Worm (Caenorhabditis elegans) whole organism, late embryonic: Measurements from ENCODE around the gene Y60A9.3.

ENCODE experiments used
- K09A11.1 ChIP-seq: sonication (generic microtip); optimal IDR thresholded peaks from 2 replicates; lab custom pipeline; 2017; ENCODE audit warnings: antibody characterized with exemption, mild to moderate bottlenecking, missing genetic modification characterization, missing compliant biosample characterization; ENCODE audit not compliant: insufficient read depth
- T23F11.4 ChIP-seq: fragments of 200-800 bp; sonication (Bioruptor generic); optimal IDR thresholded peaks from 2 replicates; lab custom pipeline; 2018; ENCODE audit warnings: mild to moderate bottlenecking, missing genetic modification characterization, missing compliant biosample characterization
- Y22D7AL.16 ChIP-seq: sonication (generic microtip); optimal IDR thresholded peaks from 2 replicates; lab custom pipeline; 2016; ENCODE audit warnings: missing genetic modification characterization, missing compliant biosample characterization
- ahr-1 ChIP-seq: sonication (generic microtip); optimal IDR thresholded peaks from 2 replicates; lab custom pipeline; 2016; ENCODE audit warnings: missing genetic modification characterization, missing compliant biosample characterization
- ama-1 ChIP-seq: fragments of 150-350 bp; optimal IDR thresholded peaks from 2 replicates; lab custom pipeline; 2014
- ceh-22 ChIP-seq: sonication (generic microtip); optimal IDR thresholded peaks from 2 replicates; lab custom pipeline; 2017; ENCODE audit warnings: missing biosample characterization, missing genetic modification characterization
- ceh-31 ChIP-seq: sonication (generic microtip); optimal IDR thresholded peaks from 2 replicates; lab custom pipeline; 2016; ENCODE audit warnings: missing genetic modification characterization, missing compliant biosample characterization
- ceh-45 ChIP-seq: fragments of 200-800 bp; sonication (Bioruptor generic); IDR thresholded peaks from 2 replicates; pipeline ENCODE4 v1.3.6; 2022; ENCODE audit warnings: missing genetic modification reagents, missing genetic modification characterization, missing compliant biosample characterization
- ceh-48 ChIP-seq: sonication (generic microtip); optimal IDR thresholded peaks from 2 replicates; lab custom pipeline; 2016; ENCODE audit warnings: missing genetic modification characterization, inconsistent platforms, missing compliant biosample characterization
- ceh-9 ChIP-seq: sonication (generic microtip); optimal IDR thresholded peaks from 2 replicates; lab custom pipeline; 2016; ENCODE audit warnings: mild to moderate bottlenecking, missing genetic modification characterization, inconsistent platforms, missing compliant biosample characterization
- elt-4 ChIP-seq: sonication (generic microtip); optimal IDR thresholded peaks from 2 replicates; lab custom pipeline; 2016; ENCODE audit warnings: missing genetic modification characterization, missing compliant biosample characterization
- fax-1 ChIP-seq: sonication (generic microtip); optimal IDR thresholded peaks from 2 replicates; lab custom pipeline; 2016; ENCODE audit warnings: missing genotype, missing genetic modification characterization, missing compliant biosample characterization
- fkh-6 ChIP-seq: sonication (generic microtip); optimal IDR thresholded peaks from 2 replicates; lab custom pipeline; 2016; ENCODE audit warnings: missing genetic modification characterization, missing compliant biosample characterization
- gmeb-2 ChIP-seq: sonication (generic microtip); optimal IDR thresholded peaks from 2 replicates; lab custom pipeline; 2016; ENCODE audit warnings: missing genetic modification characterization, inconsistent platforms, missing compliant biosample characterization
- hlh-13 ChIP-seq: fragments of 200-800 bp; sonication (Bioruptor generic); optimal IDR thresholded peaks from 2 replicates; lab custom pipeline; 2018; ENCODE audit warnings: mild to moderate bottlenecking, missing genetic modification characterization, missing compliant biosample characterization
- hlh-30 ChIP-seq: sonication (generic microtip); optimal IDR thresholded peaks from 2 replicates; lab custom pipeline; 2017; ENCODE audit warnings: antibody characterized with exemption, missing genetic modification characterization, missing compliant biosample characterization; ENCODE audit not compliant: insufficient read depth
- hlh-6 ChIP-seq: sonication (generic microtip); optimal IDR thresholded peaks from 2 replicates; lab custom pipeline; 2016; ENCODE audit warnings: missing genotype, missing genetic modification characterization, missing compliant biosample characterization
- lin-11 ChIP-seq: fragments of 200-800 bp; sonication (Bioruptor generic); optimal IDR thresholded peaks from 2 replicates; lab custom pipeline; 2018; ENCODE audit warnings: mild to moderate bottlenecking, missing genetic modification characterization, missing compliant biosample characterization
- nhr-11 ChIP-seq: fragments of 150-350 bp; optimal IDR thresholded peaks from 2 replicates; lab custom pipeline; 2014; ENCODE audit warnings: missing biosample characterization, missing genetic modification characterization
- npax-4 ChIP-seq: sonication (generic microtip); optimal IDR thresholded peaks from 2 replicates; lab custom pipeline; 2016; ENCODE audit warnings: missing genetic modification characterization, missing compliant biosample characterization
- odd-2 ChIP-seq: sonication (generic microtip); optimal IDR thresholded peaks from 2 replicates; lab custom pipeline; 2017; ENCODE audit warnings: antibody characterized with exemption, mild to moderate bottlenecking, missing genetic modification characterization, missing compliant biosample characterization
- pag-3 ChIP-seq: sonication (generic microtip); optimal IDR thresholded peaks from 2 replicates; lab custom pipeline; 2016; ENCODE audit warnings: missing compliant biosample characterization, missing genetic modification characterization, borderline replicate concordance
- pat-9 ChIP-seq: fragments of 200-800 bp; sonication (Bioruptor generic); optimal IDR thresholded peaks from 2 replicates; lab custom pipeline; 2018; ENCODE audit warnings: mild to moderate bottlenecking, missing genetic modification characterization, moderate library complexity, missing compliant biosample characterization
- pha-2 ChIP-seq: sonication (generic microtip); optimal IDR thresholded peaks from 2 replicates; lab custom pipeline; 2017; ENCODE audit warnings: mild to moderate bottlenecking, missing genetic modification characterization, missing compliant biosample characterization
- pha-4 ChIP-seq: fragments of 150-350 bp; optimal IDR thresholded peaks from 2 replicates; lab custom pipeline; 2018; ENCODE audit warnings: missing biosample characterization, missing genetic modification reagents, missing genetic modification characterization
- pros-1 ChIP-seq: fragments of 150-350 bp; optimal IDR thresholded peaks from 2 replicates; lab custom pipeline; 2014; ENCODE audit warnings: missing biosample characterization, missing genetic modification reagents, missing genetic modification characterization
- ref-2 ChIP-seq: sonication (generic microtip); optimal IDR thresholded peaks from 2 replicates; lab custom pipeline; 2016; ENCODE audit warnings: missing genetic modification characterization, missing compliant biosample characterization
- rnt-1 ChIP-seq: sonication (generic microtip); optimal IDR thresholded peaks from 2 replicates; lab custom pipeline; 2016; ENCODE audit warnings: missing genetic modification characterization, missing compliant biosample characterization
- sdc-2 ChIP-seq: sonication (generic microtip); optimal IDR thresholded peaks from 2 replicates; lab custom pipeline; 2016; ENCODE audit warnings: missing genotype, missing genetic modification characterization, missing compliant biosample characterization
- sox-2 ChIP-seq: fragments of 200-800 bp; sonication (Bioruptor generic); IDR thresholded peaks from 2 replicates; pipeline ENCODE4 v1.3.6; 2022; ENCODE audit warnings: missing genetic modification reagents, missing genetic modification characterization, missing compliant biosample characterization
- syd-9 ChIP-seq: sonication (generic microtip); optimal IDR thresholded peaks from 2 replicates; lab custom pipeline; 2016; ENCODE audit warnings: mild to moderate bottlenecking, missing genetic modification characterization, moderate library complexity, missing compliant biosample characterization
- unc-42 ChIP-seq: sonication (generic microtip); optimal IDR thresholded peaks from 2 replicates; lab custom pipeline; 2016; ENCODE audit warnings: missing genotype, missing genetic modification characterization, missing compliant biosample characterization
- unc-55 ChIP-seq: sonication (generic microtip); optimal IDR thresholded peaks from 2 replicates; lab custom pipeline; 2017; ENCODE audit warnings: missing biosample characterization, missing genetic modification reagents, missing genetic modification characterization
- unc-86 ChIP-seq: sonication (generic microtip); optimal IDR thresholded peaks from 2 replicates; lab custom pipeline; 2016; ENCODE audit warnings: missing genetic modification characterization, missing compliant biosample characterization

Y60A9.3 gene

ce11 chrX:14355034-14355433 is 28.0 kb upstream of the Y60A9.3 start:
- no peak for TF ChIP-seq unc-55
- TF ChIP-seq ceh-45 (GFP tag; lab: Robert Waterston, UW), result no peak
- TF ChIP-seq fax-1 (tag; lab: Kevin White, UChicago), result no peak
- TF ChIP-seq fkh-6 (tag; lab: Kevin White, UChicago), result no peak
- no peak for TF ChIP-seq hlh-30 (tag; lab: Kevin White, UChicago)
- no peak for TF ChIP-seq ceh-48
- TF ChIP-seq npax-4 (tag; lab: Kevin White, UChicago), result no peak
- no peak for TF ChIP-seq sox-2 (GFP tag; lab: Robert Waterston, UW)
- no peak for TF ChIP-seq T23F11.4 (GFP tag; lab: Kevin White, UChicago)
- no peak for TF ChIP-seq ceh-9 (tag; lab: Kevin White, UChicago)
- TF ChIP-seq syd-9 (tag; lab: Kevin White, UChicago), result no peak
- TF ChIP-seq ahr-1 (tag; lab: Kevin White, UChicago), result no peak

ce11 chrX:14356683-14357287 is 26.3 kb upstream of the Y60A9.3 start:
- TF ChIP-seq unc-42 (tag; lab: Kevin White, UChicago), result peak; percentile 100
- TF ChIP-seq ref-2 (tag; lab: Kevin White, UChicago), result no peak
- TF ChIP-seq pros-1, result no peak
- TF ChIP-seq, all 69 proteins: peak for 1

ce11 chrX:14359571-14359970 is 23.5 kb upstream of the Y60A9.3 start:
- no peak for TF ChIP-seq hlh-13 (GFP tag; lab: Kevin White, UChicago)
- TF ChIP-seq pha-2 (tag; lab: Kevin White, UChicago), result no peak
- TF ChIP-seq odd-2 (tag; lab: Kevin White, UChicago), result no peak
- TF ChIP-seq hlh-6, result no peak
- TF ChIP-seq ahr-1 (tag; lab: Kevin White, UChicago), result no peak
- TF ChIP-seq ceh-31, result no peak
- TF ChIP-seq pag-3 (tag; lab: Kevin White, UChicago), result no peak
- no peak for TF ChIP-seq T23F11.4 (GFP tag; lab: Kevin White, UChicago)
- no peak for TF ChIP-seq ama-1

DNA sequence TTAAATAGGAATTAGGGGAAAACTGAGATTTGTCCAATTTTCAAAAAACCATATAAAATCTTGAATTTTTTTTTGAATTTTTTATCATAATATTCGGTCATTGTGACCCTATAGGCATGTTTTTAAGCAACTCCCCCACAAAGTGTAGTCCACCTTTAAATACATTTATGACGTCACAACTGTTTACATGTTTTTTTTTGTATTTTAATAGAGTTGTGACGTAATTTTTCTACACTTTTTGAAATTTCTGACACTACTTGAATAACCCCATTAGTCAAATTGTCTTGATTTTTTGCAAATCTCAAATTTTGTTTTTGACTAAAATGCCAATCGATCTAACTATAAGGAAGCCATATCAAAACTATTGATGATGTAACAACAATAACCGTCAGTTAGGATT is 17.0 kb upstream of the Y60A9.3 start:
- TF ChIP-seq pros-1 (no peak), lin-11 (tag; lab: Kevin White, UChicago) (no peak), unc-86 (tag; lab: Kevin White, UChicago) (no peak), pat-9 (tag; lab: Kevin White, UChicago) (no peak), gmeb-2 (tag; lab: Kevin White, UChicago) (no peak), hlh-30 (tag; lab: Kevin White, UChicago) (no peak), ceh-31 (no peak)

ce11 chrX:14370314-14370713 is 12.7 kb upstream of the Y60A9.3 start, which contains the start of gene irk-3:
irk-3 (minus strand) TSS chrX:14370414.
- TF ChIP-seq fkh-6 (tag; lab: Kevin White, UChicago), result no peak
- TF ChIP-seq nhr-11 (tag; lab: Kevin White, UChicago), result no peak
- TF ChIP-seq K09A11.1 (tag; lab: Kevin White, UChicago), result no peak
- TF ChIP-seq pag-3 (tag; lab: Kevin White, UChicago), result no peak
- no peak for TF ChIP-seq Y22D7AL.16 (tag; lab: Kevin White, UChicago)

DNA sequence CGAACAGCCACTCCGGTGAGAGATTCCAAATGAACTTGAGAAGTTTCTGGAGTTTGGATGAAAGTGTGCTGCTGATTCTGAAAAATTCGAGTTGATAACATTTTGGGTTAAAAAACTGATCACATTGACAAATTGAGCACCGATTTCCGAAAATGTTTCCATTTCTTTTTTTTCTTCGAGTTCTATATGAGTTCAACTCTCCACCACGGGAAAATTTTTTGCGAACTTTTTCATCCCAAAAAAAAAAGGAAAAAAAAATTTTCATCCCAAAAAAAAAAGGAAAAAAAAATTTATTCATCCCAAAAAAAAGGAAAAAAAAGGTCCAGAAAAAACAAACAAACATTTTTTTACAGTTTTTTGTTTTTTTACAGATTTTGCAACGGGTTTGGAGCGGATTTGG is 5.9 kb upstream of the Y60A9.3 start, which contains the start of gene Y60A9A.1:
Gene Y60A9A.1 (minus strand): TSS at position 101 of the 400 bp plus-strand sequence.
- TF ChIP-seq ceh-22 (tag; lab: Kevin White, UChicago) (no peak), pha-4 (no peak), hlh-30 (tag; lab: Kevin White, UChicago) (no peak), fax-1 (tag; lab: Kevin White, UChicago) (no peak), rnt-1 (tag; lab: Kevin White, UChicago) (no peak), sdc-2 (tag; lab: Kevin White, UChicago) (no peak), elt-4 (tag; lab: Kevin White, UChicago) (no peak)
- TF ChIP-seq, all 69 proteins: peak for 0
